Worm (Caenorhabditis elegans): ENCODE measurements around the gene glr-5.

Gene glr-5

DNA sequence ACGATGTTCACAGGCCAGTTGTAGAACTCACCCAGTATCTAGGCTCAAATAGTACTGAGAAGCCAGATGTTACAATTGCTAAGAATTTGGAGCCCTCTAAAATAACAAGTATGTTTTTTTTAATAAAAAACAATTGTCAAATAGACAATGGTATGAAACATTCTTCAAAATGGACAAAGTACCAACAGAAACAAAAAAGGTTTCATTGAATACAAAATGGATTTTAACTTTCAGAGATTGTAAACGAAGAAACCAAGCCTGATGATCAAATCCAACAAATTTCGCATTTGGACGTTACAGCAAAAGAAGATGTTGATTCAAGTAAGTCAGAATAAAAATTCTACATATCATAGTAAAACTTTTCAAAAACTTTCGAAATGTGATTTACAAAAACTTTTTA, 10.8 kb downstream of the glr-5 start, which contains the start of gene ZC196.9:
Gene ZC196.9 (minus strand): TSS at position 101 of the 400 bp plus-strand sequence.
- no peak for TF ChIP-seq unc-62 (GFP tag; optimal IDR thresholded peaks at IDR 0.05)

DNA sequence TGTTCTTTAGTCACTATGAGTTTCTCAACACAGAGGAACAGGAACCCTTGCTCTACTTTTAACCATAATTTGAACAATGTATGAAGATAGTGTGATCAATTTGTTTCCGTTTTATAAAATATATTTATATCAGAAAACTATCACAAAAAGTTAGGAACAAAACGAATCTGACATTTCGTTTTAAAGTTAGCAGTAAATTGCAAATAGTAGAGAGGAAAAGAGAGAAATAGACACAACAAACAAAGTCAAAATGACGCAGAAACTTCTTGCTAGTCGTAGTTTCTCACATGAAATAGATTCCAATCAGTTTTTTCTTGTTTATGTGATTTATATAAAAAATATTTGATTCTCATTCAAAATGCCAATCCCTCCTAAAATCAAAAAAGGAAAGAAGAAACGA, 12.8 kb downstream of the glr-5 start, which contains the start of gene ZC196.5:
Gene ZC196.5 (plus strand): TSS at position 301 of the 400 bp plus-strand sequence.
- no peak for TF ChIP-seq unc-62 (GFP tag; optimal IDR thresholded peaks at IDR 0.05)

DNA sequence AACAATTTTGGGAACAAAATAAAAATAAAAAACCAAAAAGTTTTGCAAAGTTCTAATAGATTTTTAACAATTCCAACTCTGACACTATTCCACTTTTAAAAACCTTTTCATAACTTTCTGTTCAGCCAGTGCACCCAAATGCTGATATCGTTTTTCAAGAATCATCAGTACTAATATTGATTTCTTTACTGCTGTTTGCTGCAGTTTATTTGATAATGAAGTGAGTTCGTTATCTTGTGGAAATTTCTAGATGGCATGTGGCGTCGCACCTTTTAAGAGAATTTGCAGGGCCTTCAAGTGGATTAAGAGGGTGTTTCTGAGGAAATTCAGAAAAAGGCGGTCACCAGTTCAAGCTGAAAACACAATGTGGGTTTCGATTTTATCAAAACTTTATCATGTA, 14.7 kb downstream of the glr-5 start:
- no peak for TF ChIP-seq unc-62 (GFP tag; optimal IDR thresholded peaks at IDR 0.05)

DNA sequence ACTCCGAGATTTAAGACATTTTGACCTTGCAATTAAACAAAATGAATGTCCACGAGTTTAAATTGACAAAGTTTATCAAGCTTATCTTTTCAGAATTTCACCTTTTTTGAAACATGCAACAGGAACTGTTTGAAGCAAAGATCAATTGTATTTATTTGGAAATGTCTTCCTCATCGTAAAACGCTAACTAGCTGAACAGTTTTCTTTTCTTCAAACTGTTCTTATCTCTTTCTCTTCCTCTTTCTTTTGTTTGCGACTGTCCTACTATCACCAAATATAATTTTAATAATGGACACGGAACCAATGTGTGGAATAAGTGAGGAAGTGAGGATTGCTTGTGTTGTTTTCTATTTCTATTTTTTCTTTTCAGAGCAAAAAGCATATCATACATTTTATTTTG, 16.6 kb downstream of the glr-5 start, which contains the start of gene ZC196.4:
Gene ZC196.4 (plus strand): TSS at position 173 of the 400 bp plus-strand sequence.
- TF ChIP-seq unc-62 (GFP tag; optimal IDR thresholded peaks at IDR 0.05): no peak

DNA sequence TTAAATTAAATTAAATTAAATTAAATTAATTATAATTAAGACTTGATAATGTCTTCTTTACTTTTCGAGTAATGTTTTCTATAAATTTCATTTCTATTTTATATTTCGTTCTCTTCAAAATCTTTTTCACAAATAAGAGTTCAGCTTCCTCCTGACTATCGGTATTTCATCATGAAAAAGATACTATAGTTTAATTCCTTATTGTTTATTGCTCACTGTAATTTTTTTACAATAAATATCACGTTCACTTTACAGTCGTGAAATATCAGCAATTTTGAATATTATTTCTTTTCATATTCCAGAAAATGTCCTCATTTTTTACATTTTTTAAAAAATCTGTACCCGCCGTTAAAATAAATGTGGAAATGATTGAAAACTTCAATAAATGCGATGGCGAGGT, 20.1 kb downstream of the glr-5 start, which contains the start of gene ZC196.3:
Gene ZC196.3 (plus strand): TSS at position 301 of the 400 bp plus-strand sequence.
- no peak for TF ChIP-seq unc-62 (GFP tag; optimal IDR thresholded peaks at IDR 0.05)

DNA sequence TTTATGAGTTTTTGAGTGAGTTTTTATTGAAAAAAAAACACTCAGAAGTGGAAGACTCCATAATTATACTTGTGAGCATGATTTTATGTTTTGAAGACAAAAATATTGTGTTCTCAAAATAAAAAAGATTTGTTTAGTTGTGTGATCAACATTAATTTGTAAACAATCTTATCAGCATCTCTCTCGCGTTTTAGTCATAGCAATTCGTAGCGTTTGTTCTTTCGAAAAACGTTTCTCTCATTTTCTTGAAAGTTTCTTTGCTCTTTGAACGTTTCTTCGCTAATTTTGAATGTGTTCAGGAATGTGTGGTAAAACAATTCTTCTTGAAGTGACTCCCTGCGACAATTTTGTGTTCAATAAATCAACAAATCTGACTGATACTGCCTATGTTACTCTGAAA, 22.8 kb downstream of the glr-5 start, which contains the start of gene ZC196.2:
Gene ZC196.2 (plus strand): TSS at position 301 of the 400 bp plus-strand sequence.
- TF ChIP-seq unc-62 (GFP tag; optimal IDR thresholded peaks at IDR 0.05): no peak

DNA sequence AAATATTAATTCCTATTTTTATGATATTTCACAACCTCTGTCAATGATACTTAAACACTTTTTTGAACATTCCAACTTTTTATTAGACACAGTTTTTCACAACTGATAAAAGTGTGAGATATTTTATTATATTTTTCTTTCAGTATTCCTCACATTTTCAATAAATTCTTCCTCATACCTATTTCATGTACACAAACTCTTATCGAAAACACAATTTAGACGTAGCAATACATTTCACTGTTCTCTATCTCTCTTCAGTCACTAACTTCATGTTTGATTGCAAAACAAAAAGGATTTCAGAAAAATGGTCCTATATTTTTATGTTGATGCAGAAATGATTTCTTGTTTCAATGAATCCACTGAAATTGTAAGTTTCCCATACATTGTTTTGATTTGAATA, 29.6 kb downstream of the glr-5 start, which contains the start of gene B0507.6:
Gene B0507.6 (plus strand): TSS at position 301 of the 400 bp plus-strand sequence.
- TF ChIP-seq unc-62 (GFP tag; optimal IDR thresholded peaks at IDR 0.05): no peak

DNA sequence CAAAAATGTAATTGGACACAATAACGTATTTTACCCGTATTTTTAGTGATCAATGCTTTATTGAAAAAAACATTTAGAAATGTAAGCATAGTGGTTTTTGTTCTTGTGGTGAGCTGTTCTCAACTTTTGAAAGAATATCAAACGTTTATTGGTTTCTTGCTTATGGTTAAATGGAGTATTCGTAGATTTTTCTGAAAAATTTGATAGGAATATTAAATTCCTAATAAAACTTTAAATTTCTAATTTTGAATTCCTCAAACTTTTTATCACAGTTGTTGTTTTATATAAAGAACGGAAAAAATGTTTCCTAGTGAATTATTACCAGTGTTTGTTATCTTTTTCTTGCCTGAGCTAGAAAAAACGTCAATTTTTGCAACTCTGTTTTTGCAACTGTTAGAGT, 37.1 kb downstream of the glr-5 start, which contains the start of gene B0507.5:
Gene B0507.5 (plus strand): TSS at position 301 of the 400 bp plus-strand sequence.
- TF ChIP-seq unc-62 (GFP tag; optimal IDR thresholded peaks at IDR 0.05): no peak

DNA sequence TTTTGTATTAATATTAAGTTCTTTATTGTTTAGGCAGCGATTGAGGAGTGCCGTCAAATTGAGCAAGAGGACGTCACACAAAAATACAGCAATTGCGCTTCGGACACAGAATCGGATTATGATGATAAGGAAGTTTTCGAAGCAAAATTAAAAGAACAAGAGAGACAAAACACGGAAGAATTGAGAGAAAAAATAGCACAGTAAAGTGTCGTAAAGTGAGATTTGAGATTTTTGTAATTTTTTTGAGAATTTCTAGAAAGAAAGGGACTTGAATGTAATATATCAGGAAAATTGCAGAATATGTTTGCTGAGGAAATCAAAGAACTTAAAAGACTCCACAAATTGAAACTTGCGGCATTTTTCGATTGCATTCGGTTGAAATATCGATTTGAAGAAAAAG, 38.4 kb downstream of the glr-5 start, which contains the start of gene B0507.4:
Gene B0507.4 (plus strand): TSS at position 301 of the 400 bp plus-strand sequence.
- TF ChIP-seq unc-62 (GFP tag; optimal IDR thresholded peaks at IDR 0.05): no peak

DNA sequence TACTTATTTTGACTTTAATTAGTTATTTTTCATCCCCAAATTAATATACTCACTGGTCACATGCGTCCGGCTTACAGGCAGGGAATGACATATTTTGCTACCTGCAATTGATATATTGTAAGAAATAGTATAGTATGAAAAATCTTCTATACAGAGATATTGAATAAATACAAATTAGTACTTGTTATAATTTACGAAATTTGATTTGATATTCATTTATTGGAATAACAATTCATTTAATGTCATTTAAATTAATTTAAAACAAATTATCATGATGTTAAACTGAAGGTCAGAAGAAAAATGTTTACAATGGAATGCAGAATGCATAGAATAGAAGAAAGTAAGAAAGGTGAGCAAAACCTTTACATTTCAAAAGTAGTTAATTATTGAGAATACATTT, 42.3 kb downstream of the glr-5 start, which contains the start of gene B0507.7:
Gene B0507.7 (minus strand): TSS at position 101 of the 400 bp plus-strand sequence.
- TF ChIP-seq unc-62 (GFP tag; optimal IDR thresholded peaks at IDR 0.05): no peak

DNA sequence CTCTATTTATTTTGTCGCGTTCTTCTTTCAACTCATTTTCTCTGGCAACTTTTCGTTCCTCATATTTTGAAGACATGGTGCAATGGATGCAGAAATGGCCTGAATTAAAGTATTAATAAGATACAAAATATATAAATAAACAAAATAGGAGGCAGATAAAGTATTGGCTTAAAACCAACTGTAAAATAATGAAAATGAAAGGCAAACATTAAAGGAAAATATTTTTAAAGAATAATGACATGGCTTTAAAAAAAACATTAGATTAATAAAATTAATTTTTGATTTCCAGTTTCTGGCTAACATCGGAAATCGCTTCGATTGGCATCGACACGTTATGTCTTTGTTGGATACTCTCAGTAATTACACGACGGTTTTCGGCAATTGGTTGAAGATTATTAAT, 44.1 kb downstream of the glr-5 start, which contains the start of gene ddn-1:
Gene ddn-1 (minus strand): TSS at position 101 of the 400 bp plus-strand sequence.
- TF ChIP-seq unc-62 (GFP tag; optimal IDR thresholded peaks at IDR 0.05): no peak

DNA sequence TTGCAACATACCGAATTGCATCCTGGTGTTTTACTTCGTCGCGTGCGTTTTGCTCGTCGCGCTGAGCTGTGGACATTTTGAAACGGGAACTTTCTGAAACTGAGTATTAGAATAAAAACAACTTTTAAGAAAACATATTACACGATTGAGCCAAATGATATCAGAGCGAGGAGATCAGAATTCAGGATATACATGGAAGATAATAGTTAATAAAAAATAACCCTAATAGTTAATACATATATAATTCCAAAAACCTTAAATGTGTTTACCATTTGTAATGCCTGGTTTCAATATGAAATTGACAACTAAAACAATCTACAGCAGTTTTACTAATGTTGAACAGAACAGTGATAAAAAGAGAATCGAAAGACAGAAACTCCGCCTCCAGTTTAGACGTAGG, 46.6 kb downstream of the glr-5 start, which contains the start of gene B0507.8:
Gene B0507.8 (minus strand): TSS at position 101 of the 400 bp plus-strand sequence.
- no peak for TF ChIP-seq unc-62 (GFP tag; optimal IDR thresholded peaks at IDR 0.05)

DNA sequence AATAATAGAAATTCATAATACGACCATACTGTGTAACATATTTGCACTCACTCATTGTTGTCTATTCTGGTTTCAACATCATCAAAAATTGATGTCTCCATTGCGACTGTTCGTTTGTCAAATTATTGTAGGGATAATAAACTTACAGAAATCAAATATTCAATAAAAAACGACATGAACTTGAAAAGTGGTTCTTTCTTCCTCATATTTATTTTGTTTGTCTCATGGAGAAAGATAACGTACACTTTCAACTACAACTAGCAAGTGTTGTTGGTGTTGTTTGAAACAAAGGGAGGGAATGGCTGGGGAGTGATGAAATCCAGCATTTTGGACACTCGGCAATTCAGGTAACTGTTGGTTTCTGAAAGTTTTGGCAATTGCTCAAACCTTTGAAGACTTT, 49.6 kb downstream of the glr-5 start, which contains the start of gene B0507.9:
Gene B0507.9 (minus strand): TSS at position 101 of the 400 bp plus-strand sequence.
- TF ChIP-seq unc-62 (GFP tag; optimal IDR thresholded peaks at IDR 0.05): no peak

DNA sequence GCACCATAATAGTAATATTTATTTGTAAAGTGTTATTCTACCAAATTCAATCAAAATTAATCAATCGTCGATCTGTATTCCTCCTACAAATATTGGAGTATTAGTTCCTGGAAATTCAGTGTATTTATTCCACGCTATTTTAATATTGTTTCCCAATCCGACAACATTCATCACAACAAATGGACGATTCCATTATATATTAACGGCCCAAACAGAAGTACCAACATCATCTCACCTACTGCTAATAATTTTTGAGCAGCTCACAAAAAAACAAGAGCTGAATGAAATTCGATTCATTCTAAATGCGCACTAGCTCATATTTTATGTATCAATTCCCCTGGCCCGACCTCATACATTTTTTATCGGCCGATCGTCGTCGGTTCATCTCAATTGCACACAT, 50.7 kb downstream of the glr-5 start:
- TF ChIP-seq unc-62 (GFP tag; optimal IDR thresholded peaks at IDR 0.05): no peak

DNA sequence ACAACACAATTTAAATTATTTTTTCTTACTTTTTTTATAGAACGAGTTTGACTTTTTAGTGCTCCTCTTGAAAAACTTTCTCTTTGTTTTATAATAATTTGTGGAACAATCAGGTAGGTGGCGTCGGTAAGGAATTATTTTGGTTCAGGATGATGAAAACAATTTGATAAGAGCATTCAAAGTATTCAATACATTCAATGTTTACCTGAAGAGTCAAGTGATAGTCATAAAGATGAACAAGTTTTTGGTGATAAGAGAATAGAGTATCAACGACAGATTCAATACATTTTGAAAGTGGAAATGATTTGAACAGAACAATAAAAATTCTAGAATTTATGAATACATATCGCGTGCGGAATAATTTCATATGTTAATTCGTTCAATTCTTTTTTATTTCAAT, 51.2 kb downstream of the glr-5 start:
- TF ChIP-seq unc-62 (GFP tag; optimal IDR thresholded peaks at IDR 0.05): no peak

DNA sequence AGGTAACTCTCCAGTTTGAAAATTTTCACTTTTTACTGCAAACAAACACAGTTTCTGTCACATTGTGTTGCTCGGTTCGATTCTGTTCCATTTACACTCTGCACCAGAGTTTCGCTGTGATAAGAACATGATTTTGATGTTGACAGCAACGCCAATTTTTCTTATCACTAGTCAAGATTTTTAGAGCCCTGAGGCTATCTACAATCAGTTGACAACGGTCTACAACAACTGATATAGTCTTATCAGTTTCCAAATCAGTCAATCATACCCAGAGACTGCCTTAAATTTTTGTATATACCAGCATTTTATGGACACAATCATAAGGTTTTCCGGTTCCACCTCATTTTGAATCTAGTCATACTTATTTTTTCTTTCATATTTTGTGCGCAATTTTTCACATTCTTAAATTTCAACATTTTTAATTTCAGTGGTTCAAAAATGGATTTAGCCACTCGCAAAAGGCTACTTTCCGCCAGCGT, 52.2 kb downstream of the glr-5 start, which contains the start of gene B0507.3:
Gene B0507.3 (plus strand): TSS at position 429 of the 479 bp plus-strand sequence.
- TF ChIP-seq unc-62 (GFP tag; optimal IDR thresholded peaks at IDR 0.05): no peak

DNA sequence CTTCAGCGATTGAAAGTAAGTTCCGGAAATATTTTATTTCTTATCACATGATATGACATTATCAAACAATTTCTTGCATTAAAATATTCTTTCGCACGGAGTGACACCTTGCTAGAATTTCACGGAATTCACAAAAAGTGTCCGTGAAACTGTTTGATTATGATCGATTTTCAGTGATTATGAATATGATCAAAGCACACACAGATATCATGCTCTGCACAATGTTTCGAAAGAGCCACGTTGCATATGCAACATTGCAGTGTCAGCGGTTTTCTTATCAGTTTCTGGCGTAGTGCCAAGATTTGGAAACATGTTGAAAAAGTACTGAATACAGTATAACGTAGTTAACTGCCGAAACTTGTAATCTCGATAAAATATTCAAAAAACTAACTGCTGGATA, 52.9 kb downstream of the glr-5 start:
- no peak for TF ChIP-seq unc-62 (GFP tag; optimal IDR thresholded peaks at IDR 0.05)
